Worm (Caenorhabditis elegans) whole organism, L4 larva: ENCODE data around the gene ZC239.22.
"Not testable (repeated sequence)": the region's sequence is repeated elsewhere in the genome, so short reads cannot be mapped to it uniquely, and the experiment has no call there.

ENCODE experiments used
- Y5F2A.4 ChIP-seq: fragments of 200-800 bp; sonication (Bioruptor generic); optimal IDR thresholded peaks from 2 replicates; lab custom pipeline; 2018; ENCODE audit warnings: mild to moderate bottlenecking, missing genetic modification characterization, missing compliant biosample characterization
- ceh-28 ChIP-seq: fragments of 150-350 bp; optimal IDR thresholded peaks from 2 replicates; lab custom pipeline; 2014; ENCODE audit warnings: missing biosample characterization, missing genetic modification reagents, missing genetic modification characterization
- dmd-6 ChIP-seq: fragments of 200-800 bp; sonication (Bioruptor generic); IDR thresholded peaks from 2 replicates; pipeline ENCODE4 v1.3.6; 2022; ENCODE audit warnings: missing genetic modification reagents, missing genetic modification characterization, missing compliant biosample characterization
- fos-1 ChIP-seq: fragments of 150-350 bp; optimal IDR thresholded peaks from 2 replicates; lab custom pipeline; 2014; ENCODE audit warnings: missing biosample characterization, missing genetic modification characterization
- nhr-237 ChIP-seq: sonication (generic microtip); optimal IDR thresholded peaks from 2 replicates; lab custom pipeline; 2017; ENCODE audit warnings: missing biosample characterization, missing genetic modification characterization
- nhr-28 ChIP-seq: fragments of 150-350 bp; optimal IDR thresholded peaks from 2 replicates; lab custom pipeline; 2014; ENCODE audit warnings: missing biosample characterization, missing genetic modification characterization
- nhr-77 ChIP-seq: fragments of 150-350 bp; optimal IDR thresholded peaks from 2 replicates; lab custom pipeline; 2014; ENCODE audit warnings: missing biosample characterization, missing genetic modification characterization
- snpc-4 ChIP-seq: fragments of 150-350 bp; optimal IDR thresholded peaks from 2 replicates; lab custom pipeline; 2014; ENCODE audit warnings: missing biosample characterization, missing genetic modification characterization
- unc-62 ChIP-seq, 3 experiments: fragments of 150-350 bp in 1 of 3; sonication (generic microtip); optimal IDR thresholded peaks in 2 of 3; peaks in 1 of 3; 1 replicate in 1 of 3; 2 replicates in 2 of 3; lab custom pipeline; 2014 to 2017; ENCODE audit warnings: missing biosample characterization in 3 of 3, missing genetic modification characterization in 3 of 3, missing genetic modification reagents in 3 of 3, missing genotype in 1 of 3
- ztf-11 ChIP-seq: fragments of 150-350 bp; optimal IDR thresholded peaks from 2 replicates; lab custom pipeline; 2014; ENCODE audit warnings: missing biosample characterization, missing genetic modification characterization

ce11 chrII:3215762-3216161 is 4.9 kb downstream of the ZC239.22 start, which contains the start of gene ZC239.3:
- not testable (repeated sequence) for TF ChIP-seq nhr-77; Y5F2A.4 (GFP tag; lab: Kevin White, UChicago); unc-62 (GFP tag; optimal IDR thresholded peaks at IDR 0.05 in 1 of 2; lab: Kevin White, UChicago); unc-62 (tag; optimal IDR thresholded peaks at IDR 0.05; lab: Kevin White, UChicago); fos-1 (tag; lab: Kevin White, UChicago); ceh-28 (tag; lab: Kevin White, UChicago); snpc-4; nhr-237 (tag; lab: Kevin White, UChicago); nhr-28 (tag; lab: Kevin White, UChicago); dmd-6 (GFP tag; lab: Robert Waterston, UW); ztf-11
